Worm (Caenorhabditis elegans): ENCODE measurements around the gene T28F3.11.

DNA sequence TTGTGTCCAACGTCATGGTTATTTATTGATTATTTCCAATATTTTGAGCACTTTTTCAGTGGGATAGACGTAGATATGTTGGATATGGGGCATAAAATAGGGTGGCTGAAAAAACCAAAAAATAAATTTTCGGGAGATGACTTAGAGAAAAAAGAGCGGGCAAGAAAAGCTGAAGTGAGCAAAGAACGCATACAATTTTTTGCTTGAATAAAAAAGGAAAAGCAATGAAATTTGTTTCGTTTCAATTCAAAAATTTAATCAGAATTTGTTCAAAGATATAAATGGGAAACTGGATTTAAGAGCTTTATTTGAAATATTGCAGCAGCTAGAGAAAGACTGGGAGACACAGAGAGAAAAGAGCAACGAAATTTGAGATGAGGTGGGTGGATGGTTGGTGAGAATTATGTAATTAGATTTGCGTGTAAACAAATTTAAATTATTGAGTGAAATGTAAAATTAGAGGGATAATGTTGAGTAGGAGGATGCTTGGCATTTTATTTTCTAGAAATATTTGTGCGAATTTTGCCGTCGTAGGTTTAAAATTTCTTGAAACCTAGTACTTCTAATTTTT lies at the start of gene T28F3.11, which contains the start of gene slc-17.4:
- TF ChIP-seq zip-5 (tag; optimal IDR thresholded peaks at IDR 0.05) (no peak), pat-9 (tag; optimal IDR thresholded peaks at IDR 0.05) (no peak), F13H6.1 (tag; optimal IDR thresholded peaks at IDR 0.05) (no peak), unc-42 (tag; optimal IDR thresholded peaks at IDR 0.05) (peak; percentile 72), pag-3 (tag; optimal IDR thresholded peaks at IDR 0.05; ENCODE audit: borderline replicate concordance) (no peak), dve-1 (tag; optimal IDR thresholded peaks at IDR 0.05) (no peak), C08G9.2 (tag; optimal IDR thresholded peaks at IDR 0.05) (no peak)
